Fruit fly (Drosophila melanogaster) S2 (cell line): ENCODE results near the gene CG10834.

Experiments used
- CG8478 ChIP-seq: fragments of >200 bp; optimal IDR thresholded peaks from 2 replicates; lab custom pipeline; 2018
- CTCF ChIP-seq, 2 experiments: fragments of >200 bp; optimal IDR thresholded peaks; 2 replicates each; lab custom pipeline; 2018

- TF ChIP-seq CG8478 (lab: Kevin White, UChicago): no peak
- TF ChIP-seq CTCF (optimal IDR thresholded peaks at IDR 0.05; lab: Kevin White, UChicago): no peak
Observed at dm6 chr2L:22107204-22107603, at the start of gene CG10834.
